Fruit fly (Drosophila melanogaster) whole organism, embryonic: ENCODE measurements around the gene CG10512.

Source experiments
- Ada2b ChIP-seq: fragments of 200-800 bp; sonication (Bioruptor generic); IDR thresholded peaks from 2 replicates; pipeline ENCODE4 v1.3.6; 2022; ENCODE audit warnings: missing biosample characterization, missing genetic modification characterization
- Asciz ChIP-seq: fragments of 200-800 bp; sonication (Bioruptor generic); optimal IDR thresholded peaks from 2 replicates; lab custom pipeline; 2017; ENCODE audit warnings: missing biosample characterization, mild to moderate bottlenecking, missing genetic modification characterization, missing genetic modification reagents
- CG10462 ChIP-seq: fragments of 200-800 bp; sonication (Bioruptor generic); optimal IDR thresholded peaks from 2 replicates; lab custom pipeline; 2016; ENCODE audit warnings: missing biosample characterization, missing genetic modification characterization
- CG10959 ChIP-seq: fragments of 200-800 bp; sonication (Bioruptor generic); IDR thresholded peaks from 2 replicates; pipeline ENCODE4 v1.3.6; 2022; ENCODE audit warnings: missing biosample characterization, missing genetic modification characterization
- CG11504 ChIP-seq: fragments of 200-800 bp; sonication (Bioruptor generic); optimal IDR thresholded peaks from 3 replicates; lab custom pipeline; 2019; ENCODE audit warnings: missing biosample characterization, mild to moderate bottlenecking, missing genetic modification characterization, moderate library complexity
- CG12236 ChIP-seq: fragments of 200-800 bp; sonication (Bioruptor generic); optimal IDR thresholded peaks from 2 replicates; lab custom pipeline; 2016; ENCODE audit warnings: missing biosample characterization, missing genetic modification characterization
- CG13775 ChIP-seq: fragments of 200-800 bp; sonication (Bioruptor generic); optimal IDR thresholded peaks from 3 replicates; lab custom pipeline; 2017; ENCODE audit warnings: missing biosample characterization, mild to moderate bottlenecking, missing genetic modification characterization
- CG1602 ChIP-seq: fragments of 200-800 bp; sonication (Bioruptor generic); optimal IDR thresholded peaks from 3 replicates; lab custom pipeline; 2016; ENCODE audit warnings: missing biosample characterization, missing genetic modification characterization
- CG17186 ChIP-seq: fragments of 200-800 bp; sonication (Bioruptor generic); optimal IDR thresholded peaks from 3 replicates; lab custom pipeline; 2017; ENCODE audit warnings: missing biosample characterization, missing genetic modification reagents, missing genetic modification characterization
- CG17912 ChIP-seq: fragments of 200-800 bp; sonication (Bioruptor generic); optimal IDR thresholded peaks from 2 replicates; lab custom pipeline; 2018; ENCODE audit warnings: missing biosample characterization, mild to moderate bottlenecking, missing genetic modification characterization
- CG30020 ChIP-seq: fragments of 200-800 bp; optimal IDR thresholded peaks from 2 replicates; lab custom pipeline; 2019; ENCODE audit warnings: missing biosample characterization, mild to moderate bottlenecking, missing genetic modification characterization, moderate library complexity
- CG31441 ChIP-seq: fragments of 200-800 bp; sonication (Bioruptor generic); IDR thresholded peaks from 2 replicates; pipeline ENCODE4 v1.3.6; 2022; ENCODE audit warnings: missing biosample characterization, missing genetic modification characterization
- CG32767 ChIP-seq: fragments of 200-800 bp; sonication (Bioruptor generic); IDR thresholded peaks from 2 replicates; pipeline ENCODE4 v1.3.6; 2022; ENCODE audit warnings: missing biosample characterization, missing genetic modification characterization
- CG33213 ChIP-seq: fragments of 200-800 bp; sonication (Bioruptor generic); optimal IDR thresholded peaks from 3 replicates; lab custom pipeline; 2016; ENCODE audit warnings: missing biosample characterization, missing genetic modification characterization
- CG5245 ChIP-seq: fragments of 200-800 bp; sonication (Bioruptor generic); optimal IDR thresholded peaks from 3 replicates; lab custom pipeline; 2016; ENCODE audit warnings: missing biosample characterization, missing genetic modification characterization
- CG5953 ChIP-seq: fragments of 200-800 bp; sonication (Bioruptor generic); IDR thresholded peaks from 2 replicates; pipeline ENCODE4 v1.3.6; 2022; ENCODE audit warnings: missing biosample characterization, missing genetic modification characterization
- CG6272 ChIP-seq: fragments of 200-800 bp; sonication (Bioruptor generic); IDR thresholded peaks from 2 replicates; pipeline ENCODE4 v1.3.6; 2022; ENCODE audit warnings: missing biosample characterization, missing genetic modification characterization
- CG7271 ChIP-seq: fragments of 200-800 bp; sonication (Bioruptor generic); optimal IDR thresholded peaks from 2 replicates; lab custom pipeline; 2018; ENCODE audit warnings: missing biosample characterization, mild to moderate bottlenecking, missing genetic modification characterization, moderate library complexity
- CG7839 ChIP-seq: fragments of 200-800 bp; sonication (Bioruptor generic); optimal IDR thresholded peaks from 3 replicates; lab custom pipeline; 2018; ENCODE audit warnings: missing biosample characterization, mild to moderate bottlenecking, missing genetic modification characterization, moderate library complexity
- Camta ChIP-seq: fragments of 200-800 bp; sonication (Bioruptor generic); optimal IDR thresholded peaks from 2 replicates; lab custom pipeline; 2016; ENCODE audit warnings: missing biosample characterization, missing genetic modification characterization
- Dref ChIP-seq: fragments of 200-800 bp; sonication (Bioruptor generic); IDR thresholded peaks from 2 replicates; pipeline ENCODE4 v1.3.6; 2022; ENCODE audit warnings: missing biosample characterization, missing genetic modification characterization
- Fer2 ChIP-seq: fragments of 200-800 bp; sonication (Bioruptor generic); optimal IDR thresholded peaks from 2 replicates; lab custom pipeline; 2018; ENCODE audit warnings: missing biosample characterization, mild to moderate bottlenecking, missing genetic modification characterization, moderate library complexity
- Fer3 ChIP-seq: fragments of 200-800 bp; sonication (Bioruptor generic); optimal IDR thresholded peaks from 2 replicates; lab custom pipeline; 2018; ENCODE audit warnings: missing biosample characterization, mild to moderate bottlenecking, missing genetic modification characterization, moderate library complexity
- H15 ChIP-seq: fragments of 200-800 bp; sonication (Bioruptor generic); IDR thresholded peaks from 3 replicates; pipeline ENCODE4 v1.3.6; 2022; ENCODE audit warnings: missing biosample characterization, missing genetic modification characterization
- Jarid2 ChIP-seq: fragments of 200-800 bp; sonication (Bioruptor generic); optimal IDR thresholded peaks from 3 replicates; lab custom pipeline; 2017; ENCODE audit warnings: mild to moderate bottlenecking, missing biosample characterization, missing genetic modification reagents, missing genetic modification characterization
- NC2β ChIP-seq: fragments of 200-800 bp; sonication (Bioruptor generic); optimal IDR thresholded peaks from 2 replicates; lab custom pipeline; 2016; ENCODE audit warnings: missing biosample characterization, missing genetic modification characterization
- Oli ChIP-seq: fragments of 200-800 bp; sonication (Bioruptor generic); optimal IDR thresholded peaks from 2 replicates; lab custom pipeline; 2018; ENCODE audit warnings: missing biosample characterization, mild to moderate bottlenecking, missing genetic modification characterization, moderate library complexity
- Spps ChIP-seq: fragments of 200-800 bp; sonication (Bioruptor generic); optimal IDR thresholded peaks from 2 replicates; lab custom pipeline; 2018; ENCODE audit warnings: missing biosample characterization, mild to moderate bottlenecking, missing genetic modification characterization
- Ssrp ChIP-seq: fragments of 200-800 bp; sonication (Bioruptor generic); optimal IDR thresholded peaks from 2 replicates; lab custom pipeline; 2018; ENCODE audit warnings: missing biosample characterization, mild to moderate bottlenecking, missing genetic modification characterization, moderate library complexity
- amos ChIP-seq: fragments of 200-800 bp; sonication (Bioruptor generic); IDR thresholded peaks from 2 replicates; pipeline ENCODE4 v1.3.6; 2022; ENCODE audit warnings: missing biosample characterization, missing genetic modification characterization; ENCODE audit not compliant: partially characterized antibody
- az2 ChIP-seq: fragments of 200-800 bp; sonication (Bioruptor generic); optimal IDR thresholded peaks from 3 replicates; lab custom pipeline; 2016; ENCODE audit warnings: missing biosample characterization, missing genetic modification characterization
- bab2 ChIP-seq: fragments of 200-800 bp; sonication (Bioruptor generic); optimal IDR thresholded peaks from 2 replicates; lab custom pipeline; 2016; ENCODE audit warnings: missing biosample characterization, missing genetic modification characterization
- bcd ChIP-seq: fragments of 200-800 bp; sonication (Bioruptor generic); optimal IDR thresholded peaks from 2 replicates; lab custom pipeline; 2017; ENCODE audit warnings: missing biosample characterization, mild to moderate bottlenecking, missing genetic modification characterization
- bowl ChIP-seq: fragments of 200-800 bp; sonication (Bioruptor generic); IDR thresholded peaks from 2 replicates; pipeline ENCODE4 v1.3.6; 2022; ENCODE audit warnings: missing biosample characterization, missing genetic modification characterization
- bsh ChIP-seq, 2 experiments: fragments of 200-800 bp; sonication (Bioruptor generic); optimal IDR thresholded peaks; 2 replicates each; lab custom pipeline; 2017 to 2018; ENCODE audit warnings: mild to moderate bottlenecking in 2 of 2, missing biosample characterization in 2 of 2, missing genetic modification characterization in 2 of 2, moderate library complexity in 1 of 2
- cato ChIP-seq: fragments of 200-800 bp; sonication (Bioruptor generic); optimal IDR thresholded peaks from 2 replicates; lab custom pipeline; 2016; ENCODE audit warnings: missing biosample characterization, missing genetic modification characterization, borderline replicate concordance
- fd96Cb ChIP-seq: fragments of 200-800 bp; sonication (Bioruptor generic); optimal IDR thresholded peaks from 2 replicates; lab custom pipeline; 2018; ENCODE audit warnings: missing biosample characterization, mild to moderate bottlenecking, missing genetic modification characterization, moderate library complexity
- grau ChIP-seq: fragments of 200-800 bp; optimal IDR thresholded peaks from 3 replicates; lab custom pipeline; 2019; ENCODE audit warnings: missing biosample characterization, mild to moderate bottlenecking, missing genetic modification characterization, moderate library complexity
- gsb-n ChIP-seq: fragments of 200-800 bp; sonication (Bioruptor generic); optimal IDR thresholded peaks from 3 replicates; lab custom pipeline; 2018; ENCODE audit warnings: missing biosample characterization, mild to moderate bottlenecking, missing genetic modification characterization
- ind ChIP-seq: fragments of 200-800 bp; sonication (Bioruptor generic); optimal IDR thresholded peaks from 3 replicates; lab custom pipeline; 2016; ENCODE audit warnings: missing biosample characterization, missing genetic modification characterization
- lbe ChIP-seq: fragments of 200-800 bp; sonication (Bioruptor generic); optimal IDR thresholded peaks from 2 replicates; lab custom pipeline; 2016; ENCODE audit warnings: missing biosample characterization, mild to moderate bottlenecking, missing genetic modification characterization
- lola ChIP-seq, 3 experiments: fragments of >200 bp in 2 of 3; fragments of 200-800 bp in 1 of 3; sonication (Bioruptor generic) in 1 of 3; optimal IDR thresholded peaks; 2 replicates each; lab custom pipeline; 2017 to 2019; ENCODE audit warnings: missing biosample characterization in 3 of 3, missing genetic modification characterization in 3 of 3, mild to moderate bottlenecking in 1 of 3, moderate library complexity in 1 of 3
- mam ChIP-seq: fragments of 200-800 bp; sonication (Bioruptor generic); optimal IDR thresholded peaks from 3 replicates; lab custom pipeline; 2016; ENCODE audit warnings: missing biosample characterization, missing genetic modification characterization
- mld ChIP-seq: fragments of 200-800 bp; sonication (Bioruptor generic); IDR thresholded peaks from 3 replicates; pipeline ENCODE4 v1.3.6; 2022; ENCODE audit warnings: missing biosample characterization, missing genetic modification characterization; ENCODE audit not compliant: partially characterized antibody
- nmo ChIP-seq: fragments of 200-800 bp; sonication (Bioruptor generic); optimal IDR thresholded peaks from 2 replicates; lab custom pipeline; 2018; ENCODE audit warnings: missing biosample characterization, mild to moderate bottlenecking, missing genetic modification characterization, moderate library complexity
- tap ChIP-seq: fragments of 200-800 bp; optimal IDR thresholded peaks from 3 replicates; lab custom pipeline; 2019; ENCODE audit warnings: missing biosample characterization, mild to moderate bottlenecking, missing genetic modification characterization, moderate library complexity
- unpg ChIP-seq: fragments of 200-800 bp; sonication (Bioruptor generic); optimal IDR thresholded peaks from 3 replicates; lab custom pipeline; 2018; ENCODE audit warnings: missing biosample characterization, mild to moderate bottlenecking, missing genetic modification characterization, moderate library complexity
- zen ChIP-seq: fragments of 200-800 bp; sonication (Bioruptor generic); optimal IDR thresholded peaks from 3 replicates; lab custom pipeline; 2018; ENCODE audit warnings: missing biosample characterization, mild to moderate bottlenecking, missing genetic modification characterization, moderate library complexity

The CG10512 gene

DNA sequence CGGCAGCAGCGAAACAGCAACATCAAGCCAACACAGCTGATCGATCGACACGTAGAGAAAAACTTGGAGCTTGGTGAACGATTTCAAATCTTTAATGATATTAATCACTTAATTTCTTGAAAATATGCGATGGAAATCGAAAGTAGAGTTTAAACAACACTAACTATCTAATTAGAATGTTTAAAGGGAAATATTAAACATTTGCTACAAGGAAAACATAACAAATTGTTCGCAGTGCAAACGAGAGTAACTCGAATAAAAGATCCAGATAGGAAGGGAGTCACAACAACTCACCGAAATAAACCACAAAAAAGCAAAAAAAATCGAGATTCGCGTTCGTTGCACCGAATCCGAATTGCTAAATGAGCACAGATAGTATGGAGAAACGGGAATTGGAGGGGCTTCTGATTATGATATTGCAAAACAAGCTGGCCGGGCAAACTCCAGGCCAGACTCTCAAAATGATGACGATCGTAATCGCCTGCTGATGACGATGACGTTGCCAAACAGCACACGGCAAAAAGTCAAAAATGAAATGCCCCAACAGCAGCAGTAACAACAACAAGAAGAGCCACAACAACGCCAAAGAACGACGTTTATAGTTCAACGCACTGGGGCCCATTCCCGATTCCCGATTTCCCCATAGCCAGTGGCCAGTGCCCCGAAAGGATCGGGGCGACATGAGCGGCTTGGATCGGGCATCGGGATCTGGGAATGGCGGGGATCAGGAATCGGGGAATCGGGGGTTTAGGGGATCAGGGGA, 51.2 kb downstream of the CG10512 start:
- TF ChIP-seq unpg (peak; percentile 69), bsh (GFP tag; optimal IDR thresholded peaks at IDR 0.05; lab: Kevin White, UChicago) (peak; percentile 70 to 90), bcd (GFP tag; lab: Kevin White, UChicago) (peak; percentile 27), grau (tag; lab: Kevin White, UChicago) (peak; percentile 47), CG11504 (tag; lab: Kevin White, UChicago) (peak; percentile 70), zen (tag; lab: Kevin White, UChicago) (peak; percentile 28), NC2β (GFP tag; lab: Kevin White, UChicago) (no peak), cato (GFP tag; lab: Kevin White, UChicago) (no peak), Spps (tag; lab: Kevin White, UChicago) (peak; percentile 40), CG33213 (GFP tag; lab: Kevin White, UChicago) (no peak), CG12236 (GFP tag; lab: Kevin White, UChicago) (no peak), amos (GFP tag; lab: Robert Waterston, UW) (no peak), CG6272 (GFP tag; lab: Robert Waterston, UW) (no peak), nmo (GFP tag; lab: Kevin White, UChicago) (peak; percentile 73), CG5245 (peak; percentile 20), CG13775 (GFP tag; lab: Kevin White, UChicago) (no peak), Oli (tag; lab: Kevin White, UChicago) (peak; percentile 49), mld (GFP tag; lab: Robert Waterston, UW) (no peak), CG5953 (GFP tag; lab: Robert Waterston, UW) (no peak), lola (GFP tag; optimal IDR thresholded peaks at IDR 0.05; lab: Kevin White, UChicago) (peak in 1 of 3 experiments; percentile 57), az2 (GFP tag; lab: Kevin White, UChicago) (peak; percentile 41), bowl (GFP tag; lab: Robert Waterston, UW) (no peak), CG7271 (tag; lab: Kevin White, UChicago) (no peak), CG32767 (no peak), CG31441 (GFP tag; lab: Robert Waterston, UW) (peak; percentile 65), Fer2 (tag; lab: Kevin White, UChicago) (no peak), Asciz (GFP tag; lab: Kevin White, UChicago) (peak; percentile 35), Ada2b (0 out of 2 replicates have a peak, but pooled peaks have one; percentile 17), CG1602 (GFP tag; lab: Kevin White, UChicago) (peak; percentile 19), H15 (no peak), ind (GFP tag; lab: Kevin White, UChicago) (peak; percentile 29), bab2 (GFP tag; lab: Kevin White, UChicago) (peak; percentile 33), Jarid2 (GFP tag; lab: Kevin White, UChicago) (no peak), CG10959 (GFP tag; lab: Robert Waterston, UW) (peak; percentile 13; the same call in 1 of the 2 replicates), Ssrp (tag; lab: Kevin White, UChicago) (peak; percentile 44), CG7839 (tag; lab: Kevin White, UChicago) (peak; percentile 57), CG10462 (GFP tag; lab: Kevin White, UChicago) (peak; percentile 11), CG17186 (GFP tag; lab: Kevin White, UChicago) (no peak), gsb-n (tag; lab: Kevin White, UChicago) (peak; percentile 25), Fer3 (peak; percentile 4), mam (GFP tag; lab: Kevin White, UChicago) (peak; percentile 8), lbe (GFP tag; lab: Kevin White, UChicago) (peak; percentile 98), Dref (GFP tag; lab: Robert Waterston, UW) (no peak), Camta (GFP tag; lab: Kevin White, UChicago) (peak; percentile 62), fd96Cb (peak; percentile 62), CG17912 (GFP tag; lab: Kevin White, UChicago) (no peak), tap (tag; lab: Kevin White, UChicago) (peak; percentile 55), CG30020 (tag; lab: Kevin White, UChicago) (no peak)
